Worm (Caenorhabditis elegans) whole organism, L3 larva: ENCODE data around the gene prmt-9.

Experiments used
- ZK546.5 ChIP-seq: sonication (generic microtip); optimal IDR thresholded peaks from 2 replicates; lab custom pipeline; 2017; ENCODE audit warnings: missing biosample characterization, missing genetic modification characterization
- ama-1 ChIP-seq: fragments of 150-350 bp; optimal IDR thresholded peaks from 2 replicates; lab custom pipeline; 2018
- elt-3 ChIP-seq, 3 experiments: fragments of 150-350 bp in 1 of 3; sonication (generic microtip) in 2 of 3; optimal IDR thresholded peaks; 2 replicates in 2 of 3; 4 replicates in 1 of 3; lab custom pipeline; 2014 to 2017; ENCODE audit warnings: missing biosample characterization in 3 of 3, missing genetic modification characterization in 3 of 3
- nhr-12 ChIP-seq: fragments of 150-350 bp; optimal IDR thresholded peaks from 2 replicates; lab custom pipeline; 2014; ENCODE audit warnings: missing biosample characterization, missing genetic modification characterization
- nhr-43 ChIP-seq: sonication (generic microtip); optimal IDR thresholded peaks from 2 replicates; lab custom pipeline; 2016; ENCODE audit warnings: mild to moderate bottlenecking, missing genetic modification characterization, missing compliant biosample characterization; ENCODE audit not compliant: poor library complexity, severe bottlenecking
- pha-4 ChIP-seq: fragments of 150-350 bp; optimal IDR thresholded peaks from 2 replicates; lab custom pipeline; 2014; ENCODE audit warnings: missing biosample characterization, missing genetic modification reagents, missing genetic modification characterization
- snpc-4 ChIP-seq: fragments of 150-350 bp; optimal IDR thresholded peaks from 2 replicates; lab custom pipeline; 2014; ENCODE audit warnings: missing biosample characterization, missing genetic modification characterization
- tbx-2 ChIP-seq: sonication (generic microtip); optimal IDR thresholded peaks from 2 replicates; lab custom pipeline; 2016; ENCODE audit warnings: mild to moderate bottlenecking, missing genetic modification characterization, missing compliant biosample characterization
- unc-39 ChIP-seq: sonication (generic microtip); optimal IDR thresholded peaks from 4 replicates; lab custom pipeline; 2017; ENCODE audit warnings: missing biosample characterization, missing genetic modification characterization
- unc-62 ChIP-seq: fragments of 150-350 bp; sonication (generic microtip); optimal IDR thresholded peaks from 4 replicates; lab custom pipeline; 2014; ENCODE audit warnings: missing biosample characterization, missing genetic modification reagents, missing genetic modification characterization
- ztf-4 ChIP-seq: fragments of 150-350 bp; optimal IDR thresholded peaks from 2 replicates; lab custom pipeline; 2014; ENCODE audit warnings: missing biosample characterization, missing genetic modification characterization

ce11 chrIV:12650597-12650996 lies 33.6 kb downstream of the prmt-9 start:
- no peak for TF ChIP-seq unc-39 (tag; lab: Kevin White, UChicago)
- no peak for TF ChIP-seq ZK546.5
- TF ChIP-seq tbx-2 (tag; lab: Kevin White, UChicago) = no peak
- no peak for TF ChIP-seq unc-62 (GFP tag; lab: Kevin White, UChicago)
- TF ChIP-seq snpc-4 (tag; lab: Kevin White, UChicago) = no peak
- TF ChIP-seq nhr-43 = no peak
- no peak for TF ChIP-seq nhr-12 (tag; lab: Kevin White, UChicago)
- no peak for TF ChIP-seq ama-1 (lab: Kevin White, UChicago)
- TF ChIP-seq pha-4 (tag; lab: Kevin White, UChicago) = no peak
- TF ChIP-seq elt-3 (tag; optimal IDR thresholded peaks at IDR 0.05; lab: Kevin White, UChicago) = no peak
- TF ChIP-seq ztf-4 (tag; lab: Kevin White, UChicago) = no peak
